Worm (Caenorhabditis elegans) whole organism, late embryonic: ENCODE results near the gene clec-58.

Source experiments
- C38D4.7 ChIP-seq: fragments of 200-800 bp; sonication (Bioruptor generic); optimal IDR thresholded peaks from 2 replicates; lab custom pipeline; 2018; ENCODE audit warnings: mild to moderate bottlenecking, missing genetic modification characterization, moderate library complexity, missing compliant biosample characterization
- K02D7.2 ChIP-seq: sonication (generic microtip); optimal IDR thresholded peaks from 2 replicates; lab custom pipeline; 2017; ENCODE audit warnings: mild to moderate bottlenecking, missing genetic modification characterization, missing compliant biosample characterization
- ama-1 ChIP-seq: fragments of 150-350 bp; optimal IDR thresholded peaks from 2 replicates; lab custom pipeline; 2014
- ceh-9 ChIP-seq: sonication (generic microtip); optimal IDR thresholded peaks from 2 replicates; lab custom pipeline; 2016; ENCODE audit warnings: mild to moderate bottlenecking, missing genetic modification characterization, inconsistent platforms, missing compliant biosample characterization
- ets-4 ChIP-seq: sonication (generic microtip); optimal IDR thresholded peaks from 2 replicates; lab custom pipeline; 2016; ENCODE audit warnings: missing genetic modification characterization, missing compliant biosample characterization
- fax-1 ChIP-seq: sonication (generic microtip); optimal IDR thresholded peaks from 2 replicates; lab custom pipeline; 2016; ENCODE audit warnings: missing genotype, missing genetic modification characterization, missing compliant biosample characterization
- fkh-10 ChIP-seq: fragments of 150-350 bp; optimal IDR thresholded peaks from 2 replicates; lab custom pipeline; 2014; ENCODE audit warnings: missing biosample characterization, missing genetic modification reagents, missing genetic modification characterization
- fkh-6 ChIP-seq: sonication (generic microtip); optimal IDR thresholded peaks from 2 replicates; lab custom pipeline; 2016; ENCODE audit warnings: missing genetic modification characterization, missing compliant biosample characterization
- hlh-30 ChIP-seq: sonication (generic microtip); optimal IDR thresholded peaks from 2 replicates; lab custom pipeline; 2017; ENCODE audit warnings: antibody characterized with exemption, missing genetic modification characterization, missing compliant biosample characterization; ENCODE audit not compliant: insufficient read depth
- nfya-1 ChIP-seq: sonication (generic microtip); optimal IDR thresholded peaks from 2 replicates; lab custom pipeline; 2017; ENCODE audit warnings: missing genetic modification characterization, mild to moderate bottlenecking, missing compliant biosample characterization, antibody characterized with exemption, moderate library complexity
- nhr-232 ChIP-seq: sonication (generic microtip); optimal IDR thresholded peaks from 2 replicates; lab custom pipeline; 2016; ENCODE audit warnings: missing genetic modification characterization, missing compliant biosample characterization
- sox-2 ChIP-seq: fragments of 200-800 bp; sonication (Bioruptor generic); IDR thresholded peaks from 2 replicates; pipeline ENCODE4 v1.3.6; 2022; ENCODE audit warnings: missing genetic modification reagents, missing genetic modification characterization, missing compliant biosample characterization
- tbx-2 ChIP-seq: sonication (generic microtip); optimal IDR thresholded peaks from 2 replicates; lab custom pipeline; 2016; ENCODE audit warnings: missing genetic modification characterization, missing compliant biosample characterization
- unc-86 ChIP-seq: sonication (generic microtip); optimal IDR thresholded peaks from 2 replicates; lab custom pipeline; 2016; ENCODE audit warnings: missing genetic modification characterization, missing compliant biosample characterization

ce11 chrII:10524374-10524773, 48.4 kb upstream of the clec-58 start, which contains the start of gene F59B10.6:
- TF ChIP-seq ama-1 (lab: Kevin White, UChicago): no peak
- no peak for TF ChIP-seq hlh-30 (tag; lab: Kevin White, UChicago)
- TF ChIP-seq fax-1 (tag; lab: Kevin White, UChicago): no peak
- no peak for TF ChIP-seq C38D4.7 (GFP tag; lab: Kevin White, UChicago)
- no peak for TF ChIP-seq unc-86
- TF ChIP-seq ets-4 (tag; lab: Kevin White, UChicago): no peak
- TF ChIP-seq ceh-9 (tag; lab: Kevin White, UChicago): no peak
- no peak for TF ChIP-seq tbx-2
- no peak for TF ChIP-seq fkh-10 (GFP tag; lab: Kevin White, UChicago)
- no peak for TF ChIP-seq fkh-6 (tag; lab: Kevin White, UChicago)
- TF ChIP-seq sox-2 (GFP tag; lab: Robert Waterston, UW): no peak
- TF ChIP-seq nhr-232: no peak
- TF ChIP-seq nfya-1: no peak
- TF ChIP-seq K02D7.2: no peak
